Fruit fly (Drosophila melanogaster) whole organism, pupa: ENCODE measurements around the gene morgue.
A peak's percentile ranks its signal among the peaks of the same experiment; 100 is the strongest.

Experiments
- CG10348 ChIP-seq: fragments of 200-800 bp; sonication (Bioruptor generic); IDR thresholded peaks from 2 replicates; pipeline ENCODE4 v1.3.6; 2022; ENCODE audit warnings: missing biosample characterization, missing genetic modification characterization
- CG12605 ChIP-seq: fragments of 200-800 bp; sonication (Bioruptor generic); IDR thresholded peaks from 2 replicates; pipeline ENCODE4 v1.3.6; 2022; ENCODE audit warnings: missing biosample characterization, missing genetic modification characterization
- CG13204 ChIP-seq: fragments of 200-800 bp; sonication (Bioruptor generic); optimal IDR thresholded peaks from 2 replicates; lab custom pipeline; 2018; ENCODE audit warnings: missing biosample characterization, mild to moderate bottlenecking, missing genetic modification characterization, moderate library complexity
- CG15710 ChIP-seq: fragments of 200-800 bp; sonication (Bioruptor generic); optimal IDR thresholded peaks from 2 replicates; lab custom pipeline; 2018; ENCODE audit warnings: missing biosample characterization, mild to moderate bottlenecking, missing genetic modification characterization, moderate library complexity
- CG17806 ChIP-seq: fragments of 200-800 bp; sonication (Bioruptor generic); optimal IDR thresholded peaks from 2 replicates; lab custom pipeline; 2018; ENCODE audit warnings: missing biosample characterization, mild to moderate bottlenecking, missing genetic modification characterization, moderate library complexity
- CG32121 ChIP-seq: fragments of 200-800 bp; sonication (Bioruptor generic); IDR thresholded peaks from 2 replicates; pipeline ENCODE4 v1.3.6; 2022; ENCODE audit warnings: missing biosample characterization, missing genetic modification characterization
- CG4496 ChIP-seq: fragments of 200-800 bp; sonication (Bioruptor generic); IDR thresholded peaks from 3 replicates; pipeline ENCODE4 v1.3.6; 2022; ENCODE audit warnings: missing biosample characterization, missing genetic modification characterization
- CG8159 ChIP-seq: fragments of 200-800 bp; sonication (Bioruptor generic); optimal IDR thresholded peaks from 3 replicates; lab custom pipeline; 2018; ENCODE audit warnings: missing biosample characterization, mild to moderate bottlenecking, missing genetic modification characterization, moderate library complexity
- CG8301 ChIP-seq: fragments of 200-800 bp; sonication (Bioruptor generic); optimal IDR thresholded peaks from 2 replicates; lab custom pipeline; 2018; ENCODE audit warnings: missing biosample characterization, mild to moderate bottlenecking, missing genetic modification characterization
- CG9948 ChIP-seq: fragments of 200-800 bp; sonication (Bioruptor generic); optimal IDR thresholded peaks from 2 replicates; lab custom pipeline; 2018; ENCODE audit warnings: missing biosample characterization, mild to moderate bottlenecking, missing genetic modification characterization, moderate library complexity
- EcR ChIP-seq: fragments of 200-800 bp; sonication (Bioruptor generic); optimal IDR thresholded peaks from 3 replicates; lab custom pipeline; 2019; ENCODE audit warnings: missing biosample characterization, missing genetic modification characterization, mild to moderate bottlenecking, moderate library complexity, missing genetic modification reagents
- Ets98B ChIP-seq: fragments of 200-800 bp; sonication (Bioruptor generic); IDR thresholded peaks from 2 replicates; pipeline ENCODE4 v1.3.6; 2022; ENCODE audit warnings: missing biosample characterization, missing genetic modification characterization
- Pif1A ChIP-seq: fragments of 200-800 bp; sonication (Bioruptor generic); optimal IDR thresholded peaks from 3 replicates; lab custom pipeline; 2016; ENCODE audit warnings: missing biosample characterization, missing genetic modification characterization
- Pif1B ChIP-seq: fragments of 200-800 bp; sonication (Bioruptor generic); optimal IDR thresholded peaks from 3 replicates; lab custom pipeline; 2016; ENCODE audit warnings: missing biosample characterization, missing genetic modification characterization
- Snoo ChIP-seq: fragments of 200-800 bp; sonication (Bioruptor generic); optimal IDR thresholded peaks from 3 replicates; lab custom pipeline; 2017; ENCODE audit warnings: missing biosample characterization, mild to moderate bottlenecking, missing genetic modification characterization, inconsistent platforms
- fd96Ca ChIP-seq: fragments of 200-800 bp; sonication (Bioruptor generic); IDR thresholded peaks from 3 replicates; pipeline ENCODE4 v1.3.6; 2022; ENCODE audit warnings: missing biosample characterization, missing genetic modification characterization
- gl ChIP-seq: fragments of 200-800 bp; sonication (Bioruptor generic); optimal IDR thresholded peaks from 2 replicates; lab custom pipeline; 2018; ENCODE audit warnings: missing biosample characterization, mild to moderate bottlenecking, missing genetic modification characterization
- rn ChIP-seq: fragments of 200-800 bp; sonication (Bioruptor generic); IDR thresholded peaks from 2 replicates; pipeline ENCODE4 v1.3.6; 2022; ENCODE audit warnings: missing biosample characterization, missing genetic modification characterization

Gene morgue

DNA sequence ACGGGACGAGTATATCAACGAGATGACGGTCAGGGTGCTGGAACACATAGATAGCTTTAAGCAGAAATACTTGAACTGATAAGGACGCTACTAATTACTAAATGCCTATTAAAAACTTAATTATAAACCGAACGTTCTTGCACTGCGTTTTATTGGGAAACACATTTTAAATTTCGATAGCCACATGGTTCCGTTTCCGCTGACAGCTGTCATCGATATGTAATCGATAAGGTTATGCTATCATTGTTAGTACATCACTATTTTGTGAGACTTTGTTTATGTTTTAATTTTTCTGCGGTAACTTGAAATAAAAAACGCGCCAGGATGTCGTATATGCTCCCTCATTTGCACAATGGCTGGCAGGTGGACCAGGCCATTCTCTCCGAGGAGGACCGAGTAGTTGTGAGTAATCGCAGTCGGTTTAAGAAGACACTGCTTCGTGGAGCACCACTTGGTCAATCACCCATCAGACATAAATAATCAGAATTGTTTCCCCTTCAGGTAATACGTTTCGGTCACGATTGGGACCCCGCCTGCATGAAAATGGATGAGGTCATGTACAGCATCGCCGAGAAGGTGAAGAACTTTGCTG is 41.4 kb downstream of the morgue start, which contains the start of gene Dim1:
TSS of gene Dim1 (plus strand) at position 239 of the 592 bp plus-strand sequence.
- TF ChIP-seq CG12605 (peak; percentile 37; the same call in 1 of the 2 replicates), CG10348 (GFP tag; lab: Robert Waterston, UW) (no peak), CG4496 (peak; percentile 57; the same call in 2 of the 3 replicates), rn (GFP tag; lab: Robert Waterston, UW) (no peak), Snoo (tag; lab: Kevin White, UChicago) (no peak)

dm6 chr2L:4400653-4401052 is 43.8 kb downstream of the morgue start, which contains the start of gene CG33003:
CG33003 (plus strand) TSS chr2L:4400953.
- TF ChIP-seq gl (tag; lab: Kevin White, UChicago) (no peak), Pif1A (GFP tag; lab: Kevin White, UChicago) (no peak), CG8301 (tag; lab: Kevin White, UChicago) (no peak), Ets98B (no peak), CG15710 (no peak), EcR (GFP tag; lab: Kevin White, UChicago) (no peak), CG10348 (GFP tag; lab: Robert Waterston, UW) (no peak), CG9948 (tag; lab: Kevin White, UChicago) (no peak)

DNA sequence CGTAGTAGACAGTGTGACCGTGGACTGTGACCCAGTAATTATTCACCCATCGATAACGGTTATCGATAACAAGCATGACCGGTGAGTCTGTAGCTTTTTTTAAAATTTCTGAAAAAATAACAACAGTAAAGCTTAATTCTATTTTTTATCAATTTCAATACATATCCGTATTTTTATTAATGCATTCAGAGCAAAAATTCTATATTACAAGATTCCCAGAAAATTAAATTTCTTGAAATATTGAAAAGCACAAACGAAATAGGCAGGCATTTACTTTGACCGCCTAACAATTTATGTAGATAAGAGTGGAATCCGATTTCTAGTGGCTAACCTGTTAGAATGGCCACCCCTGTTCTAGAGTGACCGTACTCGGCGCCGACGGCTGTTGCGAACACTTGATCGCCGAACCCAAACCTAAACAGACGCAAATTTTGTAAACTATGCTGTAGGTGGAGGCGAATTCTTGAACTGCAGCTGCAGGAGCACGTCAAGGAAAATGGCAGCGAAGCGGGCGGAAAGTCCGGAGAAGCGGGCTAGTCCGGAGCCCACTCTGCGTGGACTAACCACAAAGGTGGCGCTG is 50.5 kb downstream of the morgue start, which contains the start of gene CG3652:
TSS of gene CG3652 (minus strand) at position 35 of the 580 bp plus-strand sequence.
- TF ChIP-seq rn (GFP tag; lab: Robert Waterston, UW) (no peak), CG13204 (GFP tag; lab: Kevin White, UChicago) (no peak), Pif1B (GFP tag; lab: Kevin White, UChicago) (no peak), CG32121 (no peak), CG8159 (tag; lab: Kevin White, UChicago) (no peak), CG10348 (GFP tag; lab: Robert Waterston, UW) (no peak), CG9948 (tag; lab: Kevin White, UChicago) (no peak), CG15710 (no peak), CG17806 (no peak), Pif1A (GFP tag; lab: Kevin White, UChicago) (no peak), fd96Ca (no peak), EcR (GFP tag; lab: Kevin White, UChicago) (no peak), Ets98B (no peak), CG12605 (no peak)
